Worm (Caenorhabditis elegans) whole organism, L2 larva: ENCODE measurements around the gene ceh-16.

Experiments used
- C34F6.9 ChIP-seq: fragments of 150-350 bp; optimal IDR thresholded peaks from 2 replicates; lab custom pipeline; 2014; ENCODE audit warnings: missing biosample characterization, missing genetic modification characterization
- F13H6.1 ChIP-seq: sonication (generic microtip); optimal IDR thresholded peaks from 2 replicates; lab custom pipeline; 2016; ENCODE audit warnings: missing genetic modification characterization, missing compliant biosample characterization
- R02D3.7 ChIP-seq: fragments of 150-350 bp; optimal IDR thresholded peaks from 2 replicates; lab custom pipeline; 2014; ENCODE audit warnings: missing biosample characterization, missing genetic modification characterization
- Y55F3AM.14 ChIP-seq: fragments of 200-800 bp; sonication (Bioruptor generic); optimal IDR thresholded peaks from 2 replicates; lab custom pipeline; 2018; ENCODE audit warnings: mild to moderate bottlenecking, missing genetic modification characterization, missing compliant biosample characterization
- ZK546.5 ChIP-seq: sonication (generic microtip); optimal IDR thresholded peaks from 2 replicates; lab custom pipeline; 2017; ENCODE audit warnings: missing biosample characterization, missing genetic modification characterization
- alr-1 ChIP-seq: fragments of 150-350 bp; optimal IDR thresholded peaks from 2 replicates; lab custom pipeline; 2014; ENCODE audit warnings: missing biosample characterization, missing genetic modification characterization
- aly-2 ChIP-seq: fragments of 150-350 bp; optimal IDR thresholded peaks from 2 replicates; lab custom pipeline; 2014; ENCODE audit warnings: missing biosample characterization, missing genetic modification characterization
- ama-1 ChIP-seq: fragments of 150-350 bp; optimal IDR thresholded peaks from 2 replicates; lab custom pipeline; 2018; ENCODE audit warnings: inconsistent platforms
- ceh-16 ChIP-seq: fragments of 150-350 bp; optimal IDR thresholded peaks from 2 replicates; lab custom pipeline; 2014; ENCODE audit warnings: missing biosample characterization, missing genetic modification characterization
- ceh-82 ChIP-seq: fragments of 150-350 bp; optimal IDR thresholded peaks from 2 replicates; lab custom pipeline; 2014; ENCODE audit warnings: missing biosample characterization, missing genetic modification characterization
- crh-2 ChIP-seq: sonication (generic microtip); optimal IDR thresholded peaks from 2 replicates; lab custom pipeline; 2017; ENCODE audit warnings: missing biosample characterization, missing genetic modification characterization
- dmd-4 ChIP-seq: sonication (generic microtip); optimal IDR thresholded peaks from 2 replicates; lab custom pipeline; 2017; ENCODE audit warnings: missing biosample characterization, missing genetic modification characterization
- egl-27 ChIP-seq: sonication (generic microtip); optimal IDR thresholded peaks from 3 replicates; lab custom pipeline; 2017; ENCODE audit warnings: missing biosample characterization, missing genetic modification reagents, missing genetic modification characterization
- elt-1 ChIP-seq: fragments of 150-350 bp; optimal IDR thresholded peaks from 2 replicates; lab custom pipeline; 2014; ENCODE audit warnings: missing biosample characterization, missing genetic modification characterization
- elt-3 ChIP-seq: sonication (generic microtip); optimal IDR thresholded peaks from 2 replicates; lab custom pipeline; 2017; ENCODE audit warnings: missing biosample characterization, missing genetic modification characterization
- fos-1 ChIP-seq: fragments of 150-350 bp; optimal IDR thresholded peaks from 2 replicates; lab custom pipeline; 2014; ENCODE audit warnings: missing biosample characterization, missing genetic modification characterization
- gmeb-1 ChIP-seq: fragments of 150-350 bp; optimal IDR thresholded peaks from 2 replicates; lab custom pipeline; 2014; ENCODE audit warnings: missing biosample characterization, missing genetic modification characterization
- lin-11 ChIP-seq: fragments of 150-350 bp; sonication (generic microtip); optimal IDR thresholded peaks from 2 replicates; lab custom pipeline; 2014; ENCODE audit warnings: missing biosample characterization, missing genetic modification characterization, inconsistent platforms, mixed read lengths
- lin-13 ChIP-seq: fragments of 150-350 bp; optimal IDR thresholded peaks from 2 replicates; lab custom pipeline; 2014; ENCODE audit warnings: missing biosample characterization, missing genetic modification reagents, missing genetic modification characterization
- lin-39 ChIP-seq: fragments of 150-350 bp; optimal IDR thresholded peaks from 2 replicates; lab custom pipeline; 2014; ENCODE audit warnings: missing biosample characterization, missing genetic modification reagents, missing genetic modification characterization
- lsy-2 ChIP-seq, 2 experiments: fragments of 150-350 bp in 1 of 2; sonication (generic microtip) in 1 of 2; optimal IDR thresholded peaks; 2 replicates each; lab custom pipeline; 2014 to 2017; ENCODE audit warnings: missing biosample characterization in 2 of 2, missing genetic modification characterization in 2 of 2
- mab-5 ChIP-seq: fragments of 150-350 bp; optimal IDR thresholded peaks from 2 replicates; lab custom pipeline; 2014; ENCODE audit warnings: missing biosample characterization, missing genetic modification characterization
- mbf-1 ChIP-seq: sonication (generic microtip); optimal IDR thresholded peaks from 2 replicates; lab custom pipeline; 2017; ENCODE audit warnings: missing biosample characterization, missing genetic modification characterization
- mdl-1 ChIP-seq, 2 experiments: fragments of 150-350 bp in 1 of 2; sonication (generic microtip) in 1 of 2; optimal IDR thresholded peaks; 2 replicates each; lab custom pipeline; 2017; ENCODE audit warnings: missing biosample characterization in 2 of 2, missing genetic modification characterization in 2 of 2
- nhr-10 ChIP-seq: sonication (generic microtip); optimal IDR thresholded peaks from 2 replicates; lab custom pipeline; 2017; ENCODE audit warnings: missing biosample characterization, missing genetic modification characterization
- nhr-11 ChIP-seq: fragments of 150-350 bp; optimal IDR thresholded peaks from 2 replicates; lab custom pipeline; 2014; ENCODE audit warnings: missing biosample characterization, missing genetic modification characterization
- nhr-12 ChIP-seq: fragments of 150-350 bp; optimal IDR thresholded peaks from 2 replicates; lab custom pipeline; 2014; ENCODE audit warnings: missing biosample characterization, missing genetic modification characterization
- nhr-129 ChIP-seq: fragments of 150-350 bp; optimal IDR thresholded peaks from 2 replicates; lab custom pipeline; 2014; ENCODE audit warnings: missing biosample characterization, missing genetic modification characterization
- nhr-21 ChIP-seq: fragments of 150-350 bp; optimal IDR thresholded peaks from 2 replicates; lab custom pipeline; 2014; ENCODE audit warnings: missing biosample characterization, missing genetic modification characterization
- nhr-23 ChIP-seq: fragments of 150-350 bp; optimal IDR thresholded peaks from 2 replicates; lab custom pipeline; 2014; ENCODE audit warnings: missing biosample characterization, missing genetic modification reagents, missing genetic modification characterization
- nhr-237 ChIP-seq: fragments of 150-350 bp; optimal IDR thresholded peaks from 2 replicates; lab custom pipeline; 2014; ENCODE audit warnings: missing biosample characterization, missing genetic modification characterization
- nhr-25 ChIP-seq: fragments of 150-350 bp; sonication (generic microtip); optimal IDR thresholded peaks from 3 replicates; lab custom pipeline; 2014; ENCODE audit warnings: missing biosample characterization, missing genetic modification characterization
- nhr-77 ChIP-seq: fragments of 150-350 bp; optimal IDR thresholded peaks from 2 replicates; lab custom pipeline; 2014; ENCODE audit warnings: missing biosample characterization, missing genetic modification characterization
- peb-1 ChIP-seq: fragments of 150-350 bp; optimal IDR thresholded peaks from 2 replicates; lab custom pipeline; 2014; ENCODE audit warnings: missing biosample characterization, missing genetic modification characterization
- sem-4 ChIP-seq: fragments of 150-350 bp; optimal IDR thresholded peaks from 2 replicates; lab custom pipeline; 2014; ENCODE audit warnings: missing biosample characterization, missing genetic modification reagents, missing genetic modification characterization
- skn-1 ChIP-seq: sonication (generic microtip); optimal IDR thresholded peaks from 2 replicates; lab custom pipeline; 2017; ENCODE audit warnings: missing biosample characterization, missing genetic modification characterization
- sma-3 ChIP-seq: sonication (generic microtip); optimal IDR thresholded peaks from 2 replicates; lab custom pipeline; 2016; ENCODE audit warnings: missing genetic modification reagents, missing genetic modification characterization, missing compliant biosample characterization
- sma-9 ChIP-seq, 2 experiments: fragments of 150-350 bp in 1 of 2; sonication (generic microtip) in 1 of 2; optimal IDR thresholded peaks; 2 replicates each; lab custom pipeline; 2014 to 2016; ENCODE audit warnings: missing genetic modification characterization in 2 of 2, mild to moderate bottlenecking in 1 of 2, missing biosample characterization in 1 of 2, missing compliant biosample characterization in 1 of 2, missing genetic modification reagents in 1 of 2, moderate library complexity in 1 of 2
- snpc-4 ChIP-seq: fragments of 150-350 bp; optimal IDR thresholded peaks from 2 replicates; lab custom pipeline; 2014; ENCODE audit warnings: missing biosample characterization, missing genetic modification characterization
- unc-39 ChIP-seq: fragments of 150-350 bp; optimal IDR thresholded peaks from 2 replicates; lab custom pipeline; 2014; ENCODE audit warnings: missing biosample characterization, missing genetic modification characterization
- unc-55 ChIP-seq: fragments of 150-350 bp; sonication (generic microtip); optimal IDR thresholded peaks from 3 replicates; lab custom pipeline; 2014; ENCODE audit warnings: missing biosample characterization, missing genetic modification reagents, missing genetic modification characterization
- zag-1 ChIP-seq: fragments of 150-350 bp; optimal IDR thresholded peaks from 2 replicates; lab custom pipeline; 2014; ENCODE audit warnings: missing biosample characterization, missing genetic modification characterization
- ztf-1 ChIP-seq: fragments of 200-800 bp; sonication (Bioruptor generic); conservative IDR thresholded peaks from 2 replicates; pipeline ENCODE4 v1.3.6; 2022; ENCODE audit warnings: missing genetic modification characterization, missing compliant biosample characterization
- ztf-11 ChIP-seq: sonication (generic microtip); optimal IDR thresholded peaks from 2 replicates; lab custom pipeline; 2017; ENCODE audit warnings: missing biosample characterization, missing genetic modification characterization
- ztf-4 ChIP-seq: fragments of 150-350 bp; optimal IDR thresholded peaks from 2 replicates; lab custom pipeline; 2014; ENCODE audit warnings: missing biosample characterization, missing genetic modification characterization

ceh-16 gene

DNA sequence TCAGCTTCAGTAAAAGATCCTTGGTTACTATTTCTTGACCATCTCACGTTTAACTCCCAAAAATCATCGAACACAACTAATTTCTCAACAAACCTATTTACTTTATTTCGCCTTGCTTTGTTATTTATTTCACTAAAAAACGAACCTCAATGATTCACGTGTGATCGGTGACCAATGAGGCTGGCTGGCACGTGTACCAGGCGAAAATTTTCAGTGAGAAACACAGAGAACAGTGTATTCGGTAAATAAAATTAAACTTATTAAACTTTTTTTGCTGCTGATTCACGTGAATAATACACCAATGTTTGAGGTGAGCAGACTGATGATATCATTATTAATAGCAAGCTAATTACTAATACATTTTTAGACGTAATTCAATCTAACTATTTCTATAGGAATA lies 32.9 kb downstream of the ceh-16 start:
- TF ChIP-seq F13H6.1 (tag; lab: Kevin White, UChicago) (peak; percentile 1), nhr-11 (tag; lab: Kevin White, UChicago) (no peak), snpc-4 (tag; lab: Kevin White, UChicago) (no peak), ama-1 (lab: Kevin White, UChicago) (no peak), alr-1 (tag; lab: Kevin White, UChicago) (no peak), Y55F3AM.14 (GFP tag; lab: Kevin White, UChicago) (no peak), egl-27 (tag; lab: Kevin White, UChicago) (no peak), ZK546.5 (no peak), sma-9 (GFP tag; optimal IDR thresholded peaks at IDR 0.05; lab: Kevin White, UChicago) (peak; percentile 11), sma-9 (tag; optimal IDR thresholded peaks at IDR 0.05; lab: Kevin White, UChicago) (no peak), sma-3 (GFP tag; lab: Kevin White, UChicago) (peak; percentile 50), lin-11 (no peak), nhr-25 (peak; percentile 55), aly-2 (no peak), R02D3.7 (no peak), peb-1 (no peak)

- TF ChIP-seq nhr-77 (no peak), crh-2 (tag; lab: Kevin White, UChicago) (peak; percentile 71)
Measured at ce11 chrIII:8656055-8656454, 33.5 kb downstream of the ceh-16 start.

DNA sequence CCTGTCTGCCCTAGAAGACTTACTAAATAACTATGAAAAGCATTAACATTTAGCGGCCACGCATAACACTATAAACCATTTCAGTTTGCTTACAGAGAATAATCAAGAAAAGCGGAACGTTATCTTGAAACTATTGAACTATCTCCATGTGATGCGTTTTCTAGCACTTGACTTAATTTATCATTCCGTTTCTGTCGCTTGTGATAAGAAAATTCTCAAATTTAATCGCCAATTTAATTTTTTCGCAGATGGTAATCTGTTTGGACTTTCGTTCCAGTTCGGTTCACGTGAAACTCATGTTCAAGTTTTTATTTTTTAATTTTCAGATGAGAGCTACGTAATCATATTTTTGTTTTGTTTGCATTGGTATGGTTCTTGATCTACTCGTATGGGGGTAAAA lies 34.4 kb downstream of the ceh-16 start:
- peak; percentile 90 for TF ChIP-seq sma-9 (GFP tag; optimal IDR thresholded peaks at IDR 0.05; lab: Kevin White, UChicago)
- TF ChIP-seq sma-9 (tag; optimal IDR thresholded peaks at IDR 0.05; lab: Kevin White, UChicago), result no peak
- no peak for TF ChIP-seq C34F6.9 (tag; lab: Kevin White, UChicago)
- TF ChIP-seq crh-2 (tag; lab: Kevin White, UChicago), result peak; percentile 68
- no peak for TF ChIP-seq ceh-16 (tag; lab: Kevin White, UChicago)
- TF ChIP-seq zag-1 (tag; lab: Kevin White, UChicago), result no peak
- no peak for TF ChIP-seq nhr-21 (tag; lab: Kevin White, UChicago)
- no peak for TF ChIP-seq sem-4
- TF ChIP-seq aly-2, result no peak
- no peak for TF ChIP-seq nhr-10 (tag; lab: Kevin White, UChicago)
- TF ChIP-seq ama-1 (lab: Kevin White, UChicago), result no peak
- TF ChIP-seq skn-1 (tag; lab: Kevin White, UChicago), result peak; percentile 60
- no peak for TF ChIP-seq ceh-82
- no peak for TF ChIP-seq unc-39
- TF ChIP-seq gmeb-1 (tag; lab: Kevin White, UChicago), result peak; percentile 55
- TF ChIP-seq nhr-237, result no peak
- no peak for TF ChIP-seq nhr-77
- TF ChIP-seq ZK546.5, result no peak
- TF ChIP-seq elt-1 (tag; lab: Kevin White, UChicago), result no peak
- TF ChIP-seq ztf-4, result no peak
- TF ChIP-seq alr-1 (tag; lab: Kevin White, UChicago), result no peak
- no peak for TF ChIP-seq lin-39 (tag; lab: Kevin White, UChicago)
- no peak for TF ChIP-seq lin-13
- TF ChIP-seq mdl-1 (tag; optimal IDR thresholded peaks at IDR 0.05; lab: Kevin White, UChicago), result no peak
- TF ChIP-seq sma-3 (GFP tag; lab: Kevin White, UChicago), result peak; percentile 55
- TF ChIP-seq egl-27 (tag; lab: Kevin White, UChicago), result no peak
- TF ChIP-seq ztf-1, result no peak
- peak; percentile 53 for TF ChIP-seq F13H6.1 (tag; lab: Kevin White, UChicago)
- TF ChIP-seq nhr-129, result no peak
- no peak for TF ChIP-seq nhr-23
- peak in 1 of 2 experiments; percentile 8 for TF ChIP-seq lsy-2 (tag; optimal IDR thresholded peaks at IDR 0.05; lab: Kevin White, UChicago)
- TF ChIP-seq mbf-1 (tag; lab: Kevin White, UChicago), result no peak
- no peak for TF ChIP-seq ztf-11 (tag; lab: Kevin White, UChicago)
- no peak for TF ChIP-seq unc-55 (GFP tag; lab: Kevin White, UChicago)
- TF ChIP-seq Y55F3AM.14 (GFP tag; lab: Kevin White, UChicago), result no peak
- TF ChIP-seq nhr-11 (tag; lab: Kevin White, UChicago), result no peak
- TF ChIP-seq elt-3 (tag; lab: Kevin White, UChicago), result no peak
- no peak for TF ChIP-seq dmd-4
- TF ChIP-seq peb-1, result no peak
- TF ChIP-seq nhr-25, result no peak
- no peak for TF ChIP-seq snpc-4 (tag; lab: Kevin White, UChicago)
- no peak for TF ChIP-seq mab-5 (tag; lab: Kevin White, UChicago)
- no peak for TF ChIP-seq nhr-12 (tag; lab: Kevin White, UChicago)
- peak; percentile 76 for TF ChIP-seq fos-1 (tag; lab: Kevin White, UChicago)
- TF ChIP-seq lin-11, result no peak
